Fruit fly (Drosophila melanogaster): Measurements from ENCODE around the gene Rpt2.

Rpt2 gene

dm6 chr3R:23958091-23958838 is 26.9 kb upstream of the Rpt2 start, which contains the start of the genes GluProRS and AP-1sigma (continued):
- TF ChIP-seq CG6765 (GFP tag; optimal IDR thresholded peaks at IDR 0.05) (peak; percentile 49), CG8281 (tag; optimal IDR thresholded peaks at IDR 0.05) (peak; percentile 52), CG17359 (tag; optimal IDR thresholded peaks at IDR 0.05) (peak; percentile 84), crp (GFP tag; optimal IDR thresholded peaks at IDR 0.05) (peak; percentile 4 to 78), pho (GFP tag; optimal IDR thresholded peaks at IDR 0.05) (peak; percentile 90), Hand (GFP tag; optimal IDR thresholded peaks at IDR 0.05) (peak; percentile 58), gcm (GFP tag; optimal IDR thresholded peaks at IDR 0.05) (peak; percentile 81), inv (GFP tag; IDR thresholded peaks at IDR 0.05; ENCODE audit: partially characterized antibody) (peak; percentile 91), CG1792 (GFP tag; optimal IDR thresholded peaks at IDR 0.05) (peak; percentile 31), Hmx (GFP tag; optimal IDR thresholded peaks at IDR 0.05) (no peak), HmgD (GFP tag; optimal IDR thresholded peaks at IDR 0.05) (peak; percentile 85), Atf-2 (GFP tag; optimal IDR thresholded peaks at IDR 0.05) (peak; percentile 74), HLH54F (GFP tag; optimal IDR thresholded peaks at IDR 0.05) (peak; percentile 86), gce (GFP tag; IDR thresholded peaks at IDR 0.05) (peak; percentile 87), tin (GFP tag; optimal IDR thresholded peaks at IDR 0.05) (peak; percentile 94), abd-A (tag; optimal IDR thresholded peaks at IDR 0.05) (no peak), TFAM (GFP tag; optimal IDR thresholded peaks at IDR 0.05) (no peak), CG7963 (GFP tag; IDR thresholded peaks at IDR 0.05; ENCODE audit: partially characterized antibody) (peak; percentile 81), CG12219 (GFP tag; optimal IDR thresholded peaks at IDR 0.05) (peak; percentile 68), gro (GFP tag; optimal IDR thresholded peaks at IDR 0.05) (peak; percentile 52), NfI (GFP tag; optimal IDR thresholded peaks at IDR 0.05) (peak; percentile 88), pros (GFP tag; optimal IDR thresholded peaks at IDR 0.05) (no peak), Rfx (GFP tag; IDR thresholded peaks at IDR 0.05) (peak; percentile 97), Ptx1 (GFP tag; IDR thresholded peaks at IDR 0.05) (peak; percentile 99), CG9817 (tag; optimal IDR thresholded peaks at IDR 0.05) (peak; percentile 94), shn (GFP tag; optimal IDR thresholded peaks at IDR 0.05) (peak; percentile 71), CG16779 (GFP tag; IDR thresholded peaks at IDR 0.05) (peak; percentile 83), CG5245 (GFP tag; optimal IDR thresholded peaks at IDR 0.05) (peak; percentile 92), otp (GFP tag; IDR thresholded peaks at IDR 0.05) (peak; percentile 93), CG10147 (GFP tag; optimal IDR thresholded peaks at IDR 0.05) (no peak), Adf1 (GFP tag; IDR thresholded peaks at IDR 0.05) (peak; percentile 85), ham (GFP tag; IDR thresholded peaks at IDR 0.05) (peak; percentile 82; the same call in 1 of the 2 replicates), CG6791 (GFP tag; IDR thresholded peaks at IDR 0.05; ENCODE audit: partially characterized antibody) (peak; percentile 90), zf30C (GFP tag; optimal IDR thresholded peaks at IDR 0.05) (no peak), lilli (GFP tag; optimal IDR thresholded peaks at IDR 0.05) (peak; percentile 95), CG1024 (GFP tag; IDR thresholded peaks at IDR 0.05) (peak; percentile 90), HmgZ (tag; optimal IDR thresholded peaks at IDR 0.05) (peak; percentile 92), gfzf (GFP tag; optimal IDR thresholded peaks at IDR 0.05) (no peak), hth (optimal IDR thresholded peaks at IDR 0.05) (no peak), odd (GFP tag; optimal IDR thresholded peaks at IDR 0.05) (peak; percentile 63), CG13123 (GFP tag; optimal IDR thresholded peaks at IDR 0.05) (peak; percentile 87), tna (GFP tag; IDR thresholded peaks at IDR 0.05; ENCODE audit: partially characterized antibody) (peak; percentile 76; the same call in 1 of the 2 replicates), MBD-R2 (GFP tag; IDR thresholded peaks at IDR 0.05) (peak; percentile 95), fd102C (GFP tag; optimal IDR thresholded peaks at IDR 0.05) (peak; percentile 59), Lim3 (GFP tag; IDR thresholded peaks at IDR 0.05) (peak; percentile 73), CHES-1-like (GFP tag; optimal IDR thresholded peaks at IDR 0.05) (peak; percentile 78)

Measured in whole organism, embryonic.